Fruit fly (Drosophila melanogaster) whole organism, embryonic: Measurements from ENCODE around the gene CG14183.

Experiments
- B-H2 ChIP-seq: fragments of 200-800 bp; sonication (Bioruptor generic); optimal IDR thresholded peaks from 2 replicates; lab custom pipeline; 2018; ENCODE audit warnings: missing biosample characterization, mild to moderate bottlenecking, missing genetic modification characterization
- BEAF-32 ChIP-seq: fragments of 200-800 bp; sonication (Bioruptor generic); optimal IDR thresholded peaks from 3 replicates; lab custom pipeline; 2017; ENCODE audit warnings: missing biosample characterization, missing genetic modification characterization, mild to moderate bottlenecking, moderate library complexity, missing genetic modification reagents
- Blimp-1 ChIP-seq: fragments of 200-800 bp; sonication (Bioruptor generic); optimal IDR thresholded peaks from 3 replicates; lab custom pipeline; 2018; ENCODE audit warnings: missing biosample characterization, missing genetic modification characterization, mild to moderate bottlenecking, moderate library complexity, missing genetic modification reagents
- CG12236 ChIP-seq: fragments of 200-800 bp; sonication (Bioruptor generic); optimal IDR thresholded peaks from 2 replicates; lab custom pipeline; 2016; ENCODE audit warnings: missing biosample characterization, missing genetic modification characterization
- CG13287 ChIP-seq: fragments of 200-800 bp; sonication (Bioruptor generic); IDR thresholded peaks from 2 replicates; pipeline ENCODE4 v1.3.6; 2022; ENCODE audit warnings: missing biosample characterization, missing genetic modification characterization; ENCODE audit not compliant: partially characterized antibody
- CG13775 ChIP-seq: fragments of 200-800 bp; sonication (Bioruptor generic); optimal IDR thresholded peaks from 3 replicates; lab custom pipeline; 2017; ENCODE audit warnings: missing biosample characterization, mild to moderate bottlenecking, missing genetic modification characterization
- CG15514 ChIP-seq: fragments of 200-800 bp; sonication (Bioruptor generic); optimal IDR thresholded peaks from 3 replicates; lab custom pipeline; 2017; ENCODE audit warnings: missing biosample characterization, missing genetic modification characterization, mild to moderate bottlenecking, moderate library complexity, missing genetic modification reagents
- CG16813 ChIP-seq: fragments of 200-800 bp; sonication (Bioruptor generic); IDR thresholded peaks from 3 replicates; pipeline ENCODE4 v1.3.6; 2022; ENCODE audit warnings: missing biosample characterization, missing genetic modification characterization; ENCODE audit not compliant: partially characterized antibody
- CG16815 ChIP-seq: fragments of 200-800 bp; sonication (Bioruptor generic); optimal IDR thresholded peaks from 3 replicates; lab custom pipeline; 2017; ENCODE audit warnings: missing biosample characterization, mild to moderate bottlenecking, missing genetic modification characterization
- CG17912 ChIP-seq: fragments of 200-800 bp; sonication (Bioruptor generic); optimal IDR thresholded peaks from 2 replicates; lab custom pipeline; 2018; ENCODE audit warnings: missing biosample characterization, mild to moderate bottlenecking, missing genetic modification characterization
- CG2116 ChIP-seq: fragments of 200-800 bp; sonication (Bioruptor generic); optimal IDR thresholded peaks from 3 replicates; lab custom pipeline; 2018; ENCODE audit warnings: missing biosample characterization, mild to moderate bottlenecking, missing genetic modification characterization
- CG2678 ChIP-seq: fragments of 200-800 bp; sonication (Bioruptor generic); optimal IDR thresholded peaks from 3 replicates; lab custom pipeline; 2019; ENCODE audit warnings: missing biosample characterization, mild to moderate bottlenecking, missing genetic modification characterization, moderate library complexity
- CG3065 ChIP-seq: fragments of 200-800 bp; sonication (Bioruptor generic); optimal IDR thresholded peaks from 2 replicates; lab custom pipeline; 2016; ENCODE audit warnings: missing biosample characterization, missing genetic modification characterization
- CG33557 ChIP-seq: fragments of 200-800 bp; sonication (Bioruptor generic); optimal IDR thresholded peaks from 2 replicates; lab custom pipeline; 2019; ENCODE audit warnings: missing biosample characterization, mild to moderate bottlenecking, missing genetic modification characterization, moderate library complexity
- CG43689 ChIP-seq: fragments of 200-800 bp; sonication (Bioruptor generic); IDR thresholded peaks from 2 replicates; pipeline ENCODE4 v1.3.6; 2022; ENCODE audit warnings: missing biosample characterization, missing genetic modification characterization
- CG9797 ChIP-seq: fragments of 200-800 bp; sonication (Bioruptor generic); optimal IDR thresholded peaks from 3 replicates; lab custom pipeline; 2018; ENCODE audit warnings: missing biosample characterization, mild to moderate bottlenecking, missing genetic modification characterization
- CG9817 ChIP-seq: fragments of 200-800 bp; sonication (Bioruptor generic); optimal IDR thresholded peaks from 2 replicates; lab custom pipeline; 2018; ENCODE audit warnings: missing biosample characterization, mild to moderate bottlenecking, missing genetic modification characterization, moderate library complexity
- CrebB ChIP-seq: fragments of 200-800 bp; sonication (Bioruptor generic); optimal IDR thresholded peaks from 3 replicates; lab custom pipeline; 2018; ENCODE audit warnings: missing biosample characterization, mild to moderate bottlenecking, missing genetic modification characterization
- Doc3 ChIP-seq: fragments of 200-800 bp; sonication (Bioruptor generic); IDR thresholded peaks from 3 replicates; pipeline ENCODE4 v1.3.6; 2022; ENCODE audit warnings: missing biosample characterization, missing genetic modification characterization; ENCODE audit not compliant: partially characterized antibody
- Dp ChIP-seq: fragments of 200-800 bp; sonication (Bioruptor generic); optimal IDR thresholded peaks from 2 replicates; lab custom pipeline; 2018; ENCODE audit warnings: missing biosample characterization, mild to moderate bottlenecking, missing genetic modification characterization, moderate library complexity
- Dref ChIP-seq: fragments of 200-800 bp; sonication (Bioruptor generic); IDR thresholded peaks from 2 replicates; pipeline ENCODE4 v1.3.6; 2022; ENCODE audit warnings: missing biosample characterization, missing genetic modification characterization
- E2f2 ChIP-seq: fragments of 200-800 bp; sonication (Bioruptor generic); IDR thresholded peaks from 2 replicates; pipeline ENCODE4 v1.3.6; 2022; ENCODE audit warnings: missing biosample characterization, missing genetic modification characterization
- Fer1 ChIP-seq: fragments of 200-800 bp; sonication (Bioruptor generic); optimal IDR thresholded peaks from 2 replicates; lab custom pipeline; 2017; ENCODE audit warnings: missing biosample characterization, mild to moderate bottlenecking, missing genetic modification characterization
- HmgD ChIP-seq: fragments of 200-800 bp; sonication (Bioruptor generic); optimal IDR thresholded peaks from 3 replicates; lab custom pipeline; 2016; ENCODE audit warnings: missing biosample characterization, missing genetic modification characterization
- HmgZ ChIP-seq: fragments of 200-800 bp; sonication (Bioruptor generic); optimal IDR thresholded peaks from 2 replicates; lab custom pipeline; 2018; ENCODE audit warnings: missing biosample characterization, mild to moderate bottlenecking, missing genetic modification characterization
- Jarid2 ChIP-seq: fragments of 200-800 bp; sonication (Bioruptor generic); optimal IDR thresholded peaks from 3 replicates; lab custom pipeline; 2017; ENCODE audit warnings: mild to moderate bottlenecking, missing biosample characterization, missing genetic modification reagents, missing genetic modification characterization
- MBD-R2 ChIP-seq: fragments of 200-800 bp; sonication (Bioruptor generic); IDR thresholded peaks from 2 replicates; pipeline ENCODE4 v1.3.6; 2022; ENCODE audit warnings: missing biosample characterization, missing genetic modification characterization
- MESR4 ChIP-seq: fragments of 200-800 bp; sonication (Bioruptor generic); optimal IDR thresholded peaks from 2 replicates; lab custom pipeline; 2018; ENCODE audit warnings: missing biosample characterization, mild to moderate bottlenecking, missing genetic modification characterization, moderate library complexity
- Myb ChIP-seq: fragments of 200-800 bp; sonication (Bioruptor generic); optimal IDR thresholded peaks from 2 replicates; lab custom pipeline; 2016; ENCODE audit warnings: missing biosample characterization, missing genetic modification characterization
- NC2α ChIP-seq: fragments of 200-800 bp; sonication (Bioruptor generic); optimal IDR thresholded peaks from 2 replicates; lab custom pipeline; 2016; ENCODE audit warnings: missing biosample characterization, missing genetic modification characterization
- Opbp ChIP-seq: fragments of 200-800 bp; sonication (Bioruptor generic); IDR thresholded peaks from 3 replicates; pipeline ENCODE4 v1.3.6; 2022; ENCODE audit warnings: missing biosample characterization, missing genetic modification characterization; ENCODE audit not compliant: partially characterized antibody
- Scr ChIP-seq: fragments of 200-800 bp; sonication (Bioruptor generic); IDR thresholded peaks from 2 replicates; pipeline ENCODE4 v1.3.6; 2022; ENCODE audit warnings: missing biosample characterization, missing genetic modification characterization; ENCODE audit not compliant: partially characterized antibody
- amos ChIP-seq: fragments of 200-800 bp; sonication (Bioruptor generic); IDR thresholded peaks from 2 replicates; pipeline ENCODE4 v1.3.6; 2022; ENCODE audit warnings: missing biosample characterization, missing genetic modification characterization; ENCODE audit not compliant: partially characterized antibody
- ase ChIP-seq: fragments of 200-800 bp; sonication (Bioruptor generic); IDR thresholded peaks from 3 replicates; pipeline ENCODE4 v1.3.6; 2022; ENCODE audit warnings: missing biosample characterization, missing genetic modification characterization
- bbx ChIP-seq: fragments of 200-800 bp; sonication (Bioruptor generic); IDR thresholded peaks from 2 replicates; pipeline ENCODE4 v1.3.6; 2022; ENCODE audit warnings: missing biosample characterization, missing genetic modification characterization; ENCODE audit not compliant: partially characterized antibody
- cad ChIP-seq: fragments of >200 bp; optimal IDR thresholded peaks from 2 replicates; lab custom pipeline; 2017; ENCODE audit warnings: missing biosample characterization, missing genetic modification characterization
- chm ChIP-seq: fragments of 200-800 bp; sonication (Bioruptor generic); IDR thresholded peaks from 2 replicates; pipeline ENCODE4 v1.3.6; 2022; ENCODE audit warnings: missing biosample characterization, missing genetic modification characterization
- gfzf ChIP-seq: fragments of 200-800 bp; sonication (Bioruptor generic); optimal IDR thresholded peaks from 2 replicates; lab custom pipeline; 2016; ENCODE audit warnings: missing biosample characterization, mild to moderate bottlenecking, missing genetic modification characterization, moderate library complexity
- jumu ChIP-seq: fragments of 200-800 bp; sonication (Bioruptor generic); optimal IDR thresholded peaks from 3 replicates; lab custom pipeline; 2016; ENCODE audit warnings: missing biosample characterization, missing genetic modification characterization
- knrl ChIP-seq: fragments of 200-800 bp; sonication (Bioruptor generic); IDR thresholded peaks from 3 replicates; pipeline ENCODE4 v1.3.6; 2022; ENCODE audit warnings: missing biosample characterization, missing genetic modification characterization; ENCODE audit not compliant: partially characterized antibody
- org-1 ChIP-seq: fragments of 200-800 bp; sonication (Bioruptor generic); optimal IDR thresholded peaks from 2 replicates; lab custom pipeline; 2017; ENCODE audit warnings: missing biosample characterization, missing genetic modification characterization
- pzg ChIP-seq: fragments of 200-800 bp; sonication (Bioruptor generic); optimal IDR thresholded peaks from 3 replicates; lab custom pipeline; 2018; ENCODE audit warnings: missing biosample characterization, mild to moderate bottlenecking, missing genetic modification characterization, moderate library complexity
- scrt ChIP-seq: fragments of 200-800 bp; sonication (Bioruptor generic); optimal IDR thresholded peaks from 2 replicates; lab custom pipeline; 2018; ENCODE audit warnings: missing biosample characterization, mild to moderate bottlenecking, missing genetic modification characterization, moderate library complexity
- sens ChIP-seq: fragments of 200-800 bp; sonication (Bioruptor generic); peaks from one replicate; lab custom pipeline; 2016; ENCODE audit warnings: missing biosample characterization, missing genetic modification characterization
- stwl ChIP-seq: fragments of 200-800 bp; sonication (Bioruptor generic); optimal IDR thresholded peaks from 3 replicates; lab custom pipeline; 2018; ENCODE audit warnings: missing biosample characterization, mild to moderate bottlenecking, missing genetic modification characterization, moderate library complexity
- trem ChIP-seq: fragments of 200-800 bp; optimal IDR thresholded peaks from 3 replicates; lab custom pipeline; 2019; ENCODE audit warnings: missing biosample characterization, mild to moderate bottlenecking, missing genetic modification characterization, moderate library complexity

Gene CG14183

dm6 chr3L:19985768-19986167 is 41.9 kb downstream of the CG14183 start, which contains the start of the genes hale and schuy:
hale (minus strand) TSS chr3L:19985868.
schuy (plus strand) TSS chr3L:19986093.
- no peak for TF ChIP-seq Myb (GFP tag; lab: Kevin White, UChicago)

- TF ChIP-seq CrebB (tag; lab: Kevin White, UChicago) (no peak), CG43689 (GFP tag; lab: Robert Waterston, UW) (no peak), Fer1 (GFP tag; lab: Kevin White, UChicago) (no peak), Blimp-1 (no peak), CG33557 (GFP tag; lab: Kevin White, UChicago) (no peak), CG12236 (GFP tag; lab: Kevin White, UChicago) (no peak), org-1 (GFP tag; lab: Kevin White, UChicago) (no peak), scrt (GFP tag; lab: Kevin White, UChicago) (no peak), Scr (no peak), B-H2 (no peak), CG9817 (tag; lab: Kevin White, UChicago) (no peak), CG16815 (no peak)
These were observed 46.2 kb downstream of the CG14183 start, which contains the start of gene CG17732 for dm6 chr3L:19981385-19981784. CG17732 (plus strand) TSS chr3L:19981685.

dm6 chr3L:19979592-19979991 is 48.0 kb downstream of the CG14183 start, which contains the start of gene CG14182:
CG14182 (minus strand) TSS chr3L:19979812.
- TF ChIP-seq jumu (GFP tag; lab: Kevin White, UChicago) (no peak), CG3065 (GFP tag; lab: Kevin White, UChicago) (no peak), BEAF-32 (GFP tag; lab: Kevin White, UChicago) (peak; percentile 35), E2f2 (GFP tag; lab: Robert Waterston, UW) (peak; percentile 93), CG9797 (peak; percentile 42), Dp (GFP tag; lab: Kevin White, UChicago) (peak; percentile 92), knrl (peak; percentile 49), CG2678 (no peak), ase (GFP tag; lab: Robert Waterston, UW) (no peak), cad (GFP tag; lab: Kevin White, UChicago) (no peak), sens (GFP tag; lab: Kevin White, UChicago) (peak; percentile 63), pzg (GFP tag; lab: Kevin White, UChicago) (peak; percentile 57), CG13775 (GFP tag; lab: Kevin White, UChicago) (no peak), Jarid2 (GFP tag; lab: Kevin White, UChicago) (peak; percentile 18), MBD-R2 (GFP tag; lab: Robert Waterston, UW) (peak; percentile 51), CG15514 (GFP tag; lab: Kevin White, UChicago) (peak; percentile 99), Opbp (0 out of 3 replicates have a peak, but pooled peaks have one; percentile 39), chm (GFP tag; lab: Robert Waterston, UW) (no peak), CG13287 (GFP tag; lab: Robert Waterston, UW) (peak; percentile 47; the same call in 1 of the 2 replicates), CG17912 (no peak), bbx (0 out of 2 replicates have a peak, but pooled peaks have one; percentile 7), stwl (tag; lab: Kevin White, UChicago) (peak; percentile 52), CG16813 (GFP tag; lab: Robert Waterston, UW) (0 out of 3 replicates have a peak, but pooled peaks have one; percentile 15), Dref (GFP tag; lab: Robert Waterston, UW) (peak; percentile 43; the same call in 1 of the 2 replicates), B-H2 (no peak), CG2116 (GFP tag; lab: Kevin White, UChicago) (peak; percentile 27), amos (GFP tag; lab: Robert Waterston, UW) (peak; percentile 45; the same call in 1 of the 2 replicates), HmgZ (tag; lab: Kevin White, UChicago) (no peak), HmgD (GFP tag; lab: Kevin White, UChicago) (no peak), trem (tag; lab: Kevin White, UChicago) (peak; percentile 42), Doc3 (peak; percentile 31; the same call in 1 of the 3 replicates), NC2α (no peak), gfzf (peak; percentile 79), MESR4 (GFP tag; lab: Kevin White, UChicago) (peak; percentile 70)
